Worm (Caenorhabditis elegans) whole organism, L4 larva: ENCODE measurements around the gene clpf-1.
"Not testable (repeated sequence)": the region's sequence is repeated elsewhere in the genome, so short reads cannot be mapped to it uniquely, and the experiment has no call there.

Experiments used
- F10B5.3 ChIP-seq: sonication (generic microtip); optimal IDR thresholded peaks from 2 replicates; lab custom pipeline; 2016; ENCODE audit warnings: mild to moderate bottlenecking, missing genetic modification characterization, missing compliant biosample characterization
- F26F4.8 ChIP-seq: fragments of 200-800 bp; sonication (Bioruptor generic); conservative IDR thresholded peaks from 2 replicates; pipeline ENCODE4 v1.3.6; 2022; ENCODE audit warnings: missing genetic modification characterization, missing compliant biosample characterization
- R02D3.7 ChIP-seq: fragments of 150-350 bp; sonication (generic microtip); optimal IDR thresholded peaks from 3 replicates; lab custom pipeline; 2014; ENCODE audit warnings: missing biosample characterization, missing genetic modification characterization
- Y5F2A.4 ChIP-seq: fragments of 200-800 bp; sonication (Bioruptor generic); optimal IDR thresholded peaks from 2 replicates; lab custom pipeline; 2018; ENCODE audit warnings: mild to moderate bottlenecking, missing genetic modification characterization, missing compliant biosample characterization
- aha-1 ChIP-seq: fragments of 150-350 bp; peaks from one replicate; lab custom pipeline; 2014; ENCODE audit warnings: missing biosample characterization, missing genetic modification characterization
- ces-1 ChIP-seq: fragments of 150-350 bp; sonication (generic microtip); optimal IDR thresholded peaks from 4 replicates; lab custom pipeline; 2014; ENCODE audit warnings: missing biosample characterization, missing genetic modification reagents, missing genetic modification characterization
- cey-2 ChIP-seq: sonication (generic microtip); optimal IDR thresholded peaks from 3 replicates; lab custom pipeline; 2017; ENCODE audit warnings: missing genetic modification characterization, mild to moderate bottlenecking, missing compliant biosample characterization, antibody characterized with exemption, borderline replicate concordance; ENCODE audit not compliant: insufficient read depth
- ctbp-1 ChIP-seq: fragments of 200-800 bp; sonication (Bioruptor generic); IDR thresholded peaks from 2 replicates; pipeline ENCODE4 v1.3.6; 2022; ENCODE audit warnings: missing genetic modification reagents, missing genetic modification characterization, missing compliant biosample characterization
- daf-16 ChIP-seq, 3 experiments: sonication (generic microtip); optimal IDR thresholded peaks; 2 replicates each; lab custom pipeline; 2016 to 2017; ENCODE audit warnings: missing genetic modification characterization in 3 of 3, missing genetic modification reagents in 3 of 3, mild to moderate bottlenecking in 2 of 3, missing compliant biosample characterization in 2 of 3, missing biosample characterization in 1 of 3, moderate library complexity in 1 of 3
- fos-1 ChIP-seq: fragments of 150-350 bp; optimal IDR thresholded peaks from 2 replicates; lab custom pipeline; 2014; ENCODE audit warnings: missing biosample characterization, missing genetic modification characterization
- gei-8 ChIP-seq: fragments of 200-800 bp; sonication (Bioruptor generic); optimal IDR thresholded peaks from 2 replicates; lab custom pipeline; 2018; ENCODE audit warnings: mild to moderate bottlenecking, missing genetic modification characterization, missing compliant biosample characterization
- hlh-30 ChIP-seq: sonication (generic microtip); optimal IDR thresholded peaks from 2 replicates; lab custom pipeline; 2017; ENCODE audit warnings: antibody characterized with exemption, mild to moderate bottlenecking, missing genetic modification characterization, missing compliant biosample characterization; ENCODE audit not compliant: insufficient read depth
- jun-1 ChIP-seq: fragments of 150-350 bp; optimal IDR thresholded peaks from 2 replicates; lab custom pipeline; 2014; ENCODE audit warnings: missing biosample characterization, missing genetic modification reagents, missing genetic modification characterization
- lin-1 ChIP-seq: fragments of 200-800 bp; sonication (Bioruptor generic); IDR thresholded peaks from 2 replicates; pipeline ENCODE4 v1.3.6; 2022; ENCODE audit warnings: missing genetic modification reagents, missing genetic modification characterization, missing compliant biosample characterization
- lir-3 ChIP-seq: sonication (generic microtip); optimal IDR thresholded peaks from 2 replicates; lab custom pipeline; 2016; ENCODE audit warnings: mild to moderate bottlenecking, missing genetic modification characterization, missing compliant biosample characterization
- mdl-1 ChIP-seq, 2 experiments: fragments of 150-350 bp in 1 of 2; sonication (generic microtip) in 1 of 2; optimal IDR thresholded peaks; 2 replicates each; lab custom pipeline; 2014 to 2017; ENCODE audit warnings: missing biosample characterization in 2 of 2, missing genetic modification characterization in 2 of 2
- mdt-29 ChIP-seq: fragments of 200-800 bp; sonication (Bioruptor generic); IDR thresholded peaks from 2 replicates; pipeline ENCODE4 v1.3.6; 2022; ENCODE audit warnings: missing genetic modification reagents, missing genetic modification characterization, missing compliant biosample characterization
- mxl-2 ChIP-seq: fragments of 200-800 bp; sonication (Bioruptor generic); conservative IDR thresholded peaks from 2 replicates; pipeline ENCODE4 v1.3.6; 2022; ENCODE audit warnings: missing genetic modification reagents, missing genetic modification characterization, missing compliant biosample characterization
- nhr-10 ChIP-seq: fragments of 150-350 bp; optimal IDR thresholded peaks from 2 replicates; lab custom pipeline; 2014; ENCODE audit warnings: missing biosample characterization, missing genetic modification characterization
- nhr-25 ChIP-seq: sonication (generic microtip); optimal IDR thresholded peaks from 2 replicates; lab custom pipeline; 2017; ENCODE audit warnings: missing genetic modification characterization, mild to moderate bottlenecking, missing compliant biosample characterization, antibody characterized with exemption, moderate library complexity, borderline replicate concordance; ENCODE audit not compliant: insufficient read depth
- nhr-28 ChIP-seq: fragments of 150-350 bp; optimal IDR thresholded peaks from 2 replicates; lab custom pipeline; 2014; ENCODE audit warnings: missing biosample characterization, missing genetic modification characterization
- nhr-6 ChIP-seq: fragments of 150-350 bp; optimal IDR thresholded peaks from 2 replicates; lab custom pipeline; 2014; ENCODE audit warnings: missing biosample characterization, missing genetic modification characterization
- nhr-76 ChIP-seq: fragments of 150-350 bp; optimal IDR thresholded peaks from 2 replicates; lab custom pipeline; 2014; ENCODE audit warnings: missing biosample characterization, missing genetic modification characterization
- nhr-77 ChIP-seq: fragments of 150-350 bp; optimal IDR thresholded peaks from 2 replicates; lab custom pipeline; 2014; ENCODE audit warnings: missing biosample characterization, missing genetic modification characterization
- pha-4 ChIP-seq, 2 experiments: fragments of 150-350 bp in 1 of 2; fragments of 200-800 bp in 1 of 2; sonication (Bioruptor generic) in 1 of 2; IDR thresholded peaks in 1 of 2; optimal IDR thresholded peaks in 1 of 2; 2 replicates each; pipeline versions ENCODE4 v1.3.6 to Lab custom; 2014 to 2022; ENCODE audit warnings: missing genetic modification characterization in 2 of 2, missing genetic modification reagents in 2 of 2, missing biosample characterization in 1 of 2, missing compliant biosample characterization in 1 of 2
- rbr-2 ChIP-seq: sonication (generic microtip); optimal IDR thresholded peaks from 2 replicates; lab custom pipeline; 2016; ENCODE audit warnings: missing genotype, missing genetic modification characterization, missing compliant biosample characterization
- sdz-12 ChIP-seq: fragments of 200-800 bp; sonication (Bioruptor generic); optimal IDR thresholded peaks from 2 replicates; lab custom pipeline; 2018; ENCODE audit warnings: mild to moderate bottlenecking, missing genetic modification characterization, missing compliant biosample characterization
- snpc-4 ChIP-seq: fragments of 150-350 bp; optimal IDR thresholded peaks from 2 replicates; lab custom pipeline; 2014; ENCODE audit warnings: missing biosample characterization, missing genetic modification characterization
- spr-1 ChIP-seq: sonication (generic microtip); optimal IDR thresholded peaks from 2 replicates; lab custom pipeline; 2016; ENCODE audit warnings: mild to moderate bottlenecking, missing genetic modification characterization, missing compliant biosample characterization
- unc-130 ChIP-seq: sonication (generic microtip); optimal IDR thresholded peaks from 2 replicates; lab custom pipeline; 2016; ENCODE audit warnings: missing genetic modification reagents, missing genetic modification characterization, missing compliant biosample characterization
- unc-39 ChIP-seq: sonication (generic microtip); optimal IDR thresholded peaks from 2 replicates; lab custom pipeline; 2017; ENCODE audit warnings: missing biosample characterization, missing genetic modification characterization
- unc-62 ChIP-seq, 3 experiments: fragments of 150-350 bp in 1 of 3; sonication (generic microtip); optimal IDR thresholded peaks in 2 of 3; peaks in 1 of 3; 1 replicate in 1 of 3; 2 replicates in 2 of 3; lab custom pipeline; 2014 to 2017; ENCODE audit warnings: missing biosample characterization in 3 of 3, missing genetic modification characterization in 3 of 3, missing genetic modification reagents in 3 of 3, missing genotype in 1 of 3
- zfp-2 ChIP-seq: sonication (generic microtip); optimal IDR thresholded peaks from 2 replicates; lab custom pipeline; 2016; ENCODE audit warnings: mild to moderate bottlenecking, missing genetic modification characterization, missing compliant biosample characterization
- zip-2 ChIP-seq: fragments of 150-350 bp; optimal IDR thresholded peaks from 2 replicates; lab custom pipeline; 2014; ENCODE audit warnings: missing biosample characterization, missing genetic modification characterization

Gene clpf-1

ce11 chrIII:3351672-3352071, 45.9 kb upstream of the clpf-1 start:
- no peak for TF ChIP-seq nhr-10

- TF ChIP-seq lir-3 (tag; lab: Kevin White, UChicago), result no peak
- peak; percentile 20 for TF ChIP-seq nhr-28 (tag; lab: Kevin White, UChicago)
- peak in 1 of 2 experiments; percentile 47 for TF ChIP-seq unc-62 (GFP tag; optimal IDR thresholded peaks at IDR 0.05 in 1 of 2; lab: Kevin White, UChicago)
- TF ChIP-seq unc-62 (tag; optimal IDR thresholded peaks at IDR 0.05; lab: Kevin White, UChicago), result no peak
Measured at ce11 chrIII:3355791-3356190, 41.8 kb upstream of the clpf-1 start.

- TF ChIP-seq fos-1 (tag; lab: Kevin White, UChicago) (no peak), nhr-77 (tag; lab: Kevin White, UChicago) (no peak), nhr-6 (tag; lab: Kevin White, UChicago) (no peak), mdt-29 (GFP tag; lab: Robert Waterston, UW) (no peak), F10B5.3 (tag; lab: Kevin White, UChicago) (no peak), unc-62 (GFP tag; optimal IDR thresholded peaks at IDR 0.05 in 1 of 2; lab: Kevin White, UChicago) (no peak), unc-62 (tag; optimal IDR thresholded peaks at IDR 0.05; lab: Kevin White, UChicago) (no peak), snpc-4 (tag; lab: Kevin White, UChicago) (no peak), ctbp-1 (GFP tag; lab: Robert Waterston, UW) (no peak), rbr-2 (tag; lab: Kevin White, UChicago) (no peak), cey-2 (tag; lab: Kevin White, UChicago) (no peak), nhr-25 (tag; lab: Kevin White, UChicago) (no peak), hlh-30 (tag; lab: Kevin White, UChicago) (no peak), jun-1 (tag; lab: Kevin White, UChicago) (no peak), unc-130 (GFP tag; lab: Kevin White, UChicago) (no peak), ces-1 (GFP tag; lab: Kevin White, UChicago) (no peak), daf-16 (GFP tag; optimal IDR thresholded peaks at IDR 0.05; lab: Kevin White, UChicago) (no peak), daf-16 (tag; optimal IDR thresholded peaks at IDR 0.05; lab: Kevin White, UChicago) (no peak), lir-3 (tag; lab: Kevin White, UChicago) (no peak), unc-39 (no peak), nhr-76 (tag; lab: Kevin White, UChicago) (no peak), sdz-12 (GFP tag; lab: Kevin White, UChicago) (no peak)
- TF ChIP-seq, all 104 proteins: peak for 0
Measured at ce11 chrIII:3360067-3360466, 37.5 kb upstream of the clpf-1 start.

- TF ChIP-seq pha-4 (GFP tag; IDR thresholded peaks at IDR 0.05; lab: Robert Waterston, UW) (peak; percentile 42; the same call in 1 of the 2 replicates), F26F4.8 (GFP tag; lab: Robert Waterston, UW) (0 out of 2 replicates have a peak, but pooled peaks have one; percentile 22)
- not testable (repeated sequence) for TF ChIP-seq pha-4 (tag; optimal IDR thresholded peaks at IDR 0.05; lab: Kevin White, UChicago)
Measured at ce11 chrIII:3362220-3362734, 35.3 kb upstream of the clpf-1 start.

- TF ChIP-seq zfp-2 (tag; lab: Kevin White, UChicago), result no peak
- no peak for TF ChIP-seq spr-1 (tag; lab: Kevin White, UChicago)
- peak in 1 of 2 experiments; percentile 36 for TF ChIP-seq mdl-1 (tag; optimal IDR thresholded peaks at IDR 0.05; lab: Kevin White, UChicago)
- TF ChIP-seq gei-8 (GFP tag; lab: Kevin White, UChicago), result no peak
- TF ChIP-seq Y5F2A.4 (GFP tag; lab: Kevin White, UChicago), result no peak
- peak; percentile 54 for TF ChIP-seq hlh-30 (tag; lab: Kevin White, UChicago)
- TF ChIP-seq R02D3.7 (tag; lab: Kevin White, UChicago), result no peak
- no peak for TF ChIP-seq mxl-2 (GFP tag; lab: Robert Waterston, UW)
- peak; percentile 1 for TF ChIP-seq nhr-28 (tag; lab: Kevin White, UChicago)
- TF ChIP-seq unc-39, result no peak
- TF ChIP-seq lin-1 (GFP tag; lab: Robert Waterston, UW), result no peak
- no peak for TF ChIP-seq zip-2 (tag; lab: Kevin White, UChicago)
- TF ChIP-seq aha-1, result peak; percentile 92
- no peak for TF ChIP-seq nhr-76 (tag; lab: Kevin White, UChicago)
- no peak for TF ChIP-seq unc-62 (GFP tag; optimal IDR thresholded peaks at IDR 0.05 in 1 of 2; lab: Kevin White, UChicago)
- TF ChIP-seq unc-62 (tag; optimal IDR thresholded peaks at IDR 0.05; lab: Kevin White, UChicago), result no peak
Measured at ce11 chrIII:3367772-3368171, 29.8 kb upstream of the clpf-1 start.
